Worm (Caenorhabditis elegans) whole organism, mixed stage, embryonic: ENCODE data around the gene ptd-2.
A peak's percentile ranks its signal among the peaks of the same experiment; 100 is the strongest.

Experiments
- bed-3 ChIP-seq: fragments of 200-800 bp; sonication (Bioruptor generic); optimal IDR thresholded peaks from 3 replicates; lab custom pipeline; 2018; ENCODE audit warnings: mild to moderate bottlenecking, missing genetic modification characterization, moderate library complexity, missing compliant biosample characterization
- blmp-1 ChIP-seq: fragments of 150-350 bp; optimal IDR thresholded peaks from 2 replicates; lab custom pipeline; 2014; ENCODE audit warnings: missing biosample characterization, missing genetic modification characterization
- ceh-39 ChIP-seq: fragments of 150-350 bp; optimal IDR thresholded peaks from 2 replicates; lab custom pipeline; 2014; ENCODE audit warnings: missing biosample characterization, missing genetic modification characterization
- ceh-43 ChIP-seq: fragments of 200-800 bp; sonication (Bioruptor generic); optimal IDR thresholded peaks from 2 replicates; lab custom pipeline; 2018; ENCODE audit warnings: mild to moderate bottlenecking, missing genetic modification characterization, moderate library complexity, missing compliant biosample characterization
- ceh-83 ChIP-seq: fragments of 200-800 bp; sonication (Bioruptor generic); optimal IDR thresholded peaks from 2 replicates; lab custom pipeline; 2018; ENCODE audit warnings: mild to moderate bottlenecking, missing genetic modification characterization, missing compliant biosample characterization
- ces-1 ChIP-seq: fragments of 150-350 bp; optimal IDR thresholded peaks from 2 replicates; lab custom pipeline; 2014; ENCODE audit warnings: missing biosample characterization, missing genetic modification reagents, missing genetic modification characterization
- cnd-1 ChIP-seq: fragments of 200-800 bp; sonication (Bioruptor generic); optimal IDR thresholded peaks from 2 replicates; lab custom pipeline; 2018; ENCODE audit warnings: mild to moderate bottlenecking, missing genetic modification characterization, missing compliant biosample characterization
- elt-1 ChIP-seq: sonication (generic microtip); optimal IDR thresholded peaks from 2 replicates; lab custom pipeline; 2017; ENCODE audit warnings: missing genetic modification characterization, mild to moderate bottlenecking, missing compliant biosample characterization, antibody characterized with exemption, moderate library complexity, borderline replicate concordance; ENCODE audit not compliant: insufficient read depth
- elt-3 ChIP-seq: fragments of 150-350 bp; optimal IDR thresholded peaks from 2 replicates; lab custom pipeline; 2014; ENCODE audit warnings: missing biosample characterization, missing genetic modification characterization
- flh-1 ChIP-seq: fragments of 200-800 bp; sonication (Bioruptor generic); optimal IDR thresholded peaks from 2 replicates; lab custom pipeline; 2018; ENCODE audit warnings: mild to moderate bottlenecking, missing genetic modification characterization, moderate library complexity, missing compliant biosample characterization
- ham-2 ChIP-seq: fragments of 200-800 bp; sonication (Bioruptor generic); optimal IDR thresholded peaks from 2 replicates; lab custom pipeline; 2018; ENCODE audit warnings: mild to moderate bottlenecking, missing genetic modification characterization, missing compliant biosample characterization
- hlh-1 ChIP-seq: fragments of 150-350 bp; optimal IDR thresholded peaks from 2 replicates; lab custom pipeline; 2014; ENCODE audit warnings: missing biosample characterization, missing genetic modification reagents, missing genetic modification characterization
- lin-13 ChIP-seq: fragments of 150-350 bp; optimal IDR thresholded peaks from 2 replicates; lab custom pipeline; 2014; ENCODE audit warnings: missing biosample characterization, missing genetic modification characterization
- lsy-2 ChIP-seq: fragments of 150-350 bp; optimal IDR thresholded peaks from 2 replicates; lab custom pipeline; 2014; ENCODE audit warnings: missing biosample characterization, missing genetic modification characterization
- mab-5 ChIP-seq: fragments of 150-350 bp; optimal IDR thresholded peaks from 2 replicates; lab custom pipeline; 2014; ENCODE audit warnings: missing biosample characterization, missing genetic modification characterization
- mep-1 ChIP-seq: fragments of 150-350 bp; optimal IDR thresholded peaks from 2 replicates; lab custom pipeline; 2017; ENCODE audit warnings: missing biosample characterization, missing genetic modification reagents, missing genetic modification characterization, inconsistent platforms
- mls-2 ChIP-seq: sonication (generic microtip); optimal IDR thresholded peaks from 2 replicates; lab custom pipeline; 2016; ENCODE audit warnings: mild to moderate bottlenecking, missing genetic modification characterization, moderate library complexity, missing compliant biosample characterization
- nhr-12 ChIP-seq: fragments of 150-350 bp; optimal IDR thresholded peaks from 2 replicates; lab custom pipeline; 2014; ENCODE audit warnings: missing biosample characterization, missing genetic modification characterization
- nhr-2 ChIP-seq: fragments of 150-350 bp; optimal IDR thresholded peaks from 2 replicates; lab custom pipeline; 2014; ENCODE audit warnings: missing biosample characterization, missing genetic modification characterization
- nhr-237 ChIP-seq: fragments of 150-350 bp; optimal IDR thresholded peaks from 2 replicates; lab custom pipeline; 2014; ENCODE audit warnings: missing biosample characterization, missing genetic modification characterization
- nhr-76 ChIP-seq: sonication (generic microtip); optimal IDR thresholded peaks from 2 replicates; lab custom pipeline; 2017; ENCODE audit warnings: missing biosample characterization, missing genetic modification characterization
- pha-4 ChIP-seq: fragments of 150-350 bp; optimal IDR thresholded peaks from 2 replicates; lab custom pipeline; 2018; ENCODE audit warnings: missing biosample characterization, missing genetic modification reagents, missing genetic modification characterization
- sem-2 ChIP-seq: fragments of 200-800 bp; sonication (Bioruptor generic); optimal IDR thresholded peaks from 2 replicates; lab custom pipeline; 2018; ENCODE audit warnings: mild to moderate bottlenecking, missing genetic modification characterization, missing compliant biosample characterization
- snpc-4 ChIP-seq: fragments of 150-350 bp; optimal IDR thresholded peaks from 2 replicates; lab custom pipeline; 2014; ENCODE audit warnings: missing biosample characterization, missing genetic modification characterization
- sptf-1 ChIP-seq: sonication (generic microtip); optimal IDR thresholded peaks from 2 replicates; lab custom pipeline; 2017; ENCODE audit warnings: mild to moderate bottlenecking, missing genetic modification characterization, moderate library complexity, missing compliant biosample characterization
- tbx-8 ChIP-seq: fragments of 200-800 bp; sonication (Bioruptor generic); optimal IDR thresholded peaks from 2 replicates; lab custom pipeline; 2018; ENCODE audit warnings: mild to moderate bottlenecking, missing genetic modification characterization, moderate library complexity, missing compliant biosample characterization
- unc-120 ChIP-seq: sonication (generic microtip); optimal IDR thresholded peaks from 2 replicates; lab custom pipeline; 2017; ENCODE audit warnings: missing genetic modification characterization, missing compliant biosample characterization; ENCODE audit not compliant: poor library complexity, severe bottlenecking
- unc-39 ChIP-seq: fragments of 150-350 bp; optimal IDR thresholded peaks from 2 replicates; lab custom pipeline; 2014; ENCODE audit warnings: missing biosample characterization, missing genetic modification characterization
- unc-62 ChIP-seq: fragments of 150-350 bp; optimal IDR thresholded peaks from 2 replicates; lab custom pipeline; 2014; ENCODE audit warnings: missing biosample characterization, missing genetic modification reagents, missing genetic modification characterization
- ztf-11 ChIP-seq: fragments of 150-350 bp; optimal IDR thresholded peaks from 2 replicates; lab custom pipeline; 2014; ENCODE audit warnings: missing biosample characterization, missing genetic modification characterization

ptd-2 gene

ce11 chrV:9249932-9250331 is at the start of gene ptd-2:
TSS of gene ptd-2 (plus strand) at chrV:9250232.
- TF ChIP-seq sptf-1 (tag; lab: Kevin White, UChicago) (no peak), blmp-1 (tag; lab: Kevin White, UChicago) (no peak), ceh-39 (tag; lab: Kevin White, UChicago) (no peak), mab-5 (tag; lab: Kevin White, UChicago) (no peak), pha-4 (tag; lab: Kevin White, UChicago) (no peak), lsy-2 (tag; lab: Kevin White, UChicago) (no peak), ceh-83 (no peak), flh-1 (GFP tag; lab: Kevin White, UChicago) (no peak), unc-120 (tag; lab: Kevin White, UChicago) (no peak), nhr-76 (tag; lab: Kevin White, UChicago) (no peak), ztf-11 (no peak), cnd-1 (no peak), ham-2 (GFP tag; lab: Kevin White, UChicago) (no peak), tbx-8 (no peak), nhr-12 (tag; lab: Kevin White, UChicago) (no peak), ces-1 (no peak), elt-3 (tag; lab: Kevin White, UChicago) (no peak)
- TF ChIP-seq, all 35 proteins: peak for 0

- TF ChIP-seq flh-1 (GFP tag; lab: Kevin White, UChicago) (no peak), cnd-1 (no peak), sem-2 (GFP tag; lab: Kevin White, UChicago) (no peak)
- TF ChIP-seq, all 35 proteins: peak for 0
Observed at ce11 chrV:9202710-9203109, 47.3 kb upstream of the ptd-2 start, which contains the start of gene asp-2. TSS of gene asp-2 (plus strand) at chrV:9203077.

ce11 chrV:9207377-9207776 is 42.7 kb upstream of the ptd-2 start, which contains the start of gene inx-10:
TSS of gene inx-10 (minus strand) at chrV:9207477.
- no peak for TF ChIP-seq ceh-43
- no peak for TF ChIP-seq cnd-1
- no peak for TF ChIP-seq unc-39 (tag; lab: Kevin White, UChicago)
- no peak for TF ChIP-seq lin-13
- TF ChIP-seq elt-1: no peak
- no peak for TF ChIP-seq mls-2 (tag; lab: Kevin White, UChicago)
- no peak for TF ChIP-seq ces-1
- TF ChIP-seq ham-2 (GFP tag; lab: Kevin White, UChicago): no peak
- TF ChIP-seq ceh-83: no peak
- no peak for TF ChIP-seq bed-3 (GFP tag; lab: Kevin White, UChicago)
- no peak for TF ChIP-seq mab-5 (tag; lab: Kevin White, UChicago)
- no peak for TF ChIP-seq sptf-1 (tag; lab: Kevin White, UChicago)
- TF ChIP-seq ztf-11: no peak
- TF ChIP-seq elt-3 (tag; lab: Kevin White, UChicago): no peak
- TF ChIP-seq lsy-2 (tag; lab: Kevin White, UChicago): no peak
- no peak for TF ChIP-seq nhr-2 (tag; lab: Kevin White, UChicago)
- TF ChIP-seq nhr-237 (tag; lab: Kevin White, UChicago): no peak

- TF ChIP-seq ztf-11 (no peak), ces-1 (peak; percentile 32)
Observed at ce11 chrV:9208878-9209277, 41.2 kb upstream of the ptd-2 start.

- TF ChIP-seq unc-120 (tag; lab: Kevin White, UChicago) (peak; percentile 82), mep-1 (tag; lab: Kevin White, UChicago) (peak; percentile 76), nhr-76 (tag; lab: Kevin White, UChicago) (no peak), pha-4 (tag; lab: Kevin White, UChicago) (peak; percentile 74), mls-2 (tag; lab: Kevin White, UChicago) (peak; percentile 27), tbx-8 (no peak), ceh-83 (no peak), sem-2 (GFP tag; lab: Kevin White, UChicago) (no peak), sptf-1 (tag; lab: Kevin White, UChicago) (no peak), ceh-39 (tag; lab: Kevin White, UChicago) (peak; percentile 40), flh-1 (GFP tag; lab: Kevin White, UChicago) (no peak), lsy-2 (tag; lab: Kevin White, UChicago) (peak; percentile 46), ceh-43 (no peak), nhr-237 (tag; lab: Kevin White, UChicago) (peak; percentile 67), nhr-2 (tag; lab: Kevin White, UChicago) (no peak), ces-1 (peak; percentile 98), lin-13 (no peak), elt-3 (tag; lab: Kevin White, UChicago) (no peak)
Observed at ce11 chrV:9212499-9212898, 37.5 kb upstream of the ptd-2 start.

- TF ChIP-seq ceh-43: no peak
- no peak for TF ChIP-seq unc-120 (tag; lab: Kevin White, UChicago)
- TF ChIP-seq nhr-2 (tag; lab: Kevin White, UChicago): no peak
- TF ChIP-seq ceh-39 (tag; lab: Kevin White, UChicago): no peak
- TF ChIP-seq mls-2 (tag; lab: Kevin White, UChicago): no peak
- TF ChIP-seq unc-39 (tag; lab: Kevin White, UChicago): no peak
- TF ChIP-seq ham-2 (GFP tag; lab: Kevin White, UChicago): no peak
- TF ChIP-seq mep-1 (tag; lab: Kevin White, UChicago): no peak
- TF ChIP-seq elt-3 (tag; lab: Kevin White, UChicago): no peak
- TF ChIP-seq unc-62: no peak
- no peak for TF ChIP-seq cnd-1
- no peak for TF ChIP-seq nhr-12 (tag; lab: Kevin White, UChicago)
- no peak for TF ChIP-seq elt-1
- TF ChIP-seq ceh-83: no peak
- TF ChIP-seq snpc-4 (tag; lab: Kevin White, UChicago): no peak
- TF ChIP-seq sem-2 (GFP tag; lab: Kevin White, UChicago): no peak
- no peak for TF ChIP-seq pha-4 (tag; lab: Kevin White, UChicago)
- no peak for TF ChIP-seq lin-13
- no peak for TF ChIP-seq nhr-237 (tag; lab: Kevin White, UChicago)
- no peak for TF ChIP-seq hlh-1 (tag; lab: Kevin White, UChicago)
Observed at ce11 chrV:9213554-9213953, 36.5 kb upstream of the ptd-2 start, which contains the start of gene mdt-27. TSS of gene mdt-27 (minus strand) at chrV:9213654.
